Worm (Caenorhabditis elegans) whole organism, early embryonic: ENCODE results near the gene srx-6.

Experiments
- ama-1 ChIP-seq: fragments of 150-350 bp; optimal IDR thresholded peaks from 2 replicates; lab custom pipeline; 2014
- ceh-36 ChIP-seq: sonication (generic microtip); optimal IDR thresholded peaks from 2 replicates; lab custom pipeline; 2016; ENCODE audit warnings: missing genetic modification characterization, inconsistent platforms, missing compliant biosample characterization
- ets-7 ChIP-seq: sonication (generic microtip); optimal IDR thresholded peaks from 2 replicates; lab custom pipeline; 2016; ENCODE audit warnings: missing genotype, missing genetic modification characterization, missing compliant biosample characterization
- flt-1 ChIP-seq: fragments of 200-800 bp; sonication (Bioruptor generic); IDR thresholded peaks from 2 replicates; pipeline ENCODE4 v1.3.6; 2022; ENCODE audit warnings: missing genetic modification characterization, missing compliant biosample characterization
- sea-1 ChIP-seq: fragments of 200-800 bp; sonication (Bioruptor generic); conservative IDR thresholded peaks from 2 replicates; pipeline ENCODE4 v1.3.6; 2022; ENCODE audit warnings: missing genetic modification characterization, missing compliant biosample characterization

DNA sequence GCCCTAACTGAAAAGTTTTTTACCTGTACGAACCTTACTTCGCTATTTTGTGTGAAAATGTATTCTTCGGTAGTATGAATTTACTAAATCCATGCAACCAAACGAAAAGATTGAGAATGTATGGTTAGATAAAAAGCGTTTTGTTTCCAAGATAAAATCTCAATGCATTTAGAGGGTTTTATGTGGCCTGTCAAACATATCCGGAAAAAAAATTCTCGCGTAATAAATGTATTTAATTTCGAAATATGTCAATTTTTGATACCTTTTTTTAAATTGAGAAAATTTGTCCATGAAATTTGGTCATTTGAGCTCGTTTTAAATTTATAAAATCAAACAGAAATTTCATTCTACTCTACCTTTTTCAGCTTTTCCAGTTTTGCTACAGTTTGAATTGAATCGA is 17.9 kb downstream of the srx-6 start, which contains the start of gene F07G11.4:
- TF ChIP-seq ama-1 (lab: Kevin White, UChicago) = no peak
- TF ChIP-seq ceh-36 (tag; lab: Kevin White, UChicago) = no peak
- TF ChIP-seq flt-1 (GFP tag; lab: Robert Waterston, UW) = no peak
- TF ChIP-seq ets-7 (tag; lab: Kevin White, UChicago) = no peak
- no peak for TF ChIP-seq sea-1 (GFP tag; lab: Robert Waterston, UW)
